Worm (Caenorhabditis elegans) whole organism, L2 larva: ENCODE results near the gene pro-2.

Experiments used
- C34F6.9 ChIP-seq: fragments of 150-350 bp; optimal IDR thresholded peaks from 2 replicates; lab custom pipeline; 2014; ENCODE audit warnings: missing biosample characterization, missing genetic modification characterization
- F13H6.1 ChIP-seq: sonication (generic microtip); optimal IDR thresholded peaks from 2 replicates; lab custom pipeline; 2016; ENCODE audit warnings: missing genetic modification characterization, missing compliant biosample characterization
- R02D3.7 ChIP-seq: fragments of 150-350 bp; optimal IDR thresholded peaks from 2 replicates; lab custom pipeline; 2014; ENCODE audit warnings: missing biosample characterization, missing genetic modification characterization
- Y55F3AM.14 ChIP-seq: fragments of 200-800 bp; sonication (Bioruptor generic); optimal IDR thresholded peaks from 2 replicates; lab custom pipeline; 2018; ENCODE audit warnings: mild to moderate bottlenecking, missing genetic modification characterization, missing compliant biosample characterization
- ZK546.5 ChIP-seq: sonication (generic microtip); optimal IDR thresholded peaks from 2 replicates; lab custom pipeline; 2017; ENCODE audit warnings: missing biosample characterization, missing genetic modification characterization
- alr-1 ChIP-seq: fragments of 150-350 bp; optimal IDR thresholded peaks from 2 replicates; lab custom pipeline; 2014; ENCODE audit warnings: missing biosample characterization, missing genetic modification characterization
- aly-2 ChIP-seq: fragments of 150-350 bp; optimal IDR thresholded peaks from 2 replicates; lab custom pipeline; 2014; ENCODE audit warnings: missing biosample characterization, missing genetic modification characterization
- ama-1 ChIP-seq: fragments of 150-350 bp; optimal IDR thresholded peaks from 2 replicates; lab custom pipeline; 2018; ENCODE audit warnings: inconsistent platforms
- blmp-1 ChIP-seq: sonication (generic microtip); optimal IDR thresholded peaks from 2 replicates; lab custom pipeline; 2017; ENCODE audit warnings: missing genetic modification characterization, mild to moderate bottlenecking, missing compliant biosample characterization, antibody characterized with exemption, moderate library complexity; ENCODE audit not compliant: insufficient read depth
- ceh-16 ChIP-seq: fragments of 150-350 bp; optimal IDR thresholded peaks from 2 replicates; lab custom pipeline; 2014; ENCODE audit warnings: missing biosample characterization, missing genetic modification characterization
- ceh-82 ChIP-seq: fragments of 150-350 bp; optimal IDR thresholded peaks from 2 replicates; lab custom pipeline; 2014; ENCODE audit warnings: missing biosample characterization, missing genetic modification characterization
- crh-2 ChIP-seq: sonication (generic microtip); optimal IDR thresholded peaks from 2 replicates; lab custom pipeline; 2017; ENCODE audit warnings: missing biosample characterization, missing genetic modification characterization
- dmd-4 ChIP-seq: sonication (generic microtip); optimal IDR thresholded peaks from 2 replicates; lab custom pipeline; 2017; ENCODE audit warnings: missing biosample characterization, missing genetic modification characterization
- egl-27 ChIP-seq: sonication (generic microtip); optimal IDR thresholded peaks from 3 replicates; lab custom pipeline; 2017; ENCODE audit warnings: missing biosample characterization, missing genetic modification reagents, missing genetic modification characterization
- elt-1 ChIP-seq: fragments of 150-350 bp; optimal IDR thresholded peaks from 2 replicates; lab custom pipeline; 2014; ENCODE audit warnings: missing biosample characterization, missing genetic modification characterization
- elt-3 ChIP-seq: sonication (generic microtip); optimal IDR thresholded peaks from 2 replicates; lab custom pipeline; 2017; ENCODE audit warnings: missing biosample characterization, missing genetic modification characterization
- fos-1 ChIP-seq: fragments of 150-350 bp; optimal IDR thresholded peaks from 2 replicates; lab custom pipeline; 2014; ENCODE audit warnings: missing biosample characterization, missing genetic modification characterization
- gmeb-1 ChIP-seq: fragments of 150-350 bp; optimal IDR thresholded peaks from 2 replicates; lab custom pipeline; 2014; ENCODE audit warnings: missing biosample characterization, missing genetic modification characterization
- lin-11 ChIP-seq: fragments of 150-350 bp; sonication (generic microtip); optimal IDR thresholded peaks from 2 replicates; lab custom pipeline; 2014; ENCODE audit warnings: missing biosample characterization, missing genetic modification characterization, inconsistent platforms, mixed read lengths
- lin-13 ChIP-seq: fragments of 150-350 bp; optimal IDR thresholded peaks from 2 replicates; lab custom pipeline; 2014; ENCODE audit warnings: missing biosample characterization, missing genetic modification reagents, missing genetic modification characterization
- lin-39 ChIP-seq: fragments of 150-350 bp; optimal IDR thresholded peaks from 2 replicates; lab custom pipeline; 2014; ENCODE audit warnings: missing biosample characterization, missing genetic modification reagents, missing genetic modification characterization
- lsy-2 ChIP-seq, 2 experiments: fragments of 150-350 bp in 1 of 2; sonication (generic microtip) in 1 of 2; optimal IDR thresholded peaks; 2 replicates each; lab custom pipeline; 2014 to 2017; ENCODE audit warnings: missing biosample characterization in 2 of 2, missing genetic modification characterization in 2 of 2
- mab-5 ChIP-seq: fragments of 150-350 bp; optimal IDR thresholded peaks from 2 replicates; lab custom pipeline; 2014; ENCODE audit warnings: missing biosample characterization, missing genetic modification characterization
- mbf-1 ChIP-seq: sonication (generic microtip); optimal IDR thresholded peaks from 2 replicates; lab custom pipeline; 2017; ENCODE audit warnings: missing biosample characterization, missing genetic modification characterization
- mdl-1 ChIP-seq, 2 experiments: fragments of 150-350 bp in 1 of 2; sonication (generic microtip) in 1 of 2; optimal IDR thresholded peaks; 2 replicates each; lab custom pipeline; 2017; ENCODE audit warnings: missing biosample characterization in 2 of 2, missing genetic modification characterization in 2 of 2
- nhr-10 ChIP-seq: sonication (generic microtip); optimal IDR thresholded peaks from 2 replicates; lab custom pipeline; 2017; ENCODE audit warnings: missing biosample characterization, missing genetic modification characterization
- nhr-11 ChIP-seq: fragments of 150-350 bp; optimal IDR thresholded peaks from 2 replicates; lab custom pipeline; 2014; ENCODE audit warnings: missing biosample characterization, missing genetic modification characterization
- nhr-12 ChIP-seq: fragments of 150-350 bp; optimal IDR thresholded peaks from 2 replicates; lab custom pipeline; 2014; ENCODE audit warnings: missing biosample characterization, missing genetic modification characterization
- nhr-129 ChIP-seq: fragments of 150-350 bp; optimal IDR thresholded peaks from 2 replicates; lab custom pipeline; 2014; ENCODE audit warnings: missing biosample characterization, missing genetic modification characterization
- nhr-21 ChIP-seq: fragments of 150-350 bp; optimal IDR thresholded peaks from 2 replicates; lab custom pipeline; 2014; ENCODE audit warnings: missing biosample characterization, missing genetic modification characterization
- nhr-23 ChIP-seq: fragments of 150-350 bp; optimal IDR thresholded peaks from 2 replicates; lab custom pipeline; 2014; ENCODE audit warnings: missing biosample characterization, missing genetic modification reagents, missing genetic modification characterization
- nhr-237 ChIP-seq: fragments of 150-350 bp; optimal IDR thresholded peaks from 2 replicates; lab custom pipeline; 2014; ENCODE audit warnings: missing biosample characterization, missing genetic modification characterization
- nhr-25 ChIP-seq: fragments of 150-350 bp; sonication (generic microtip); optimal IDR thresholded peaks from 3 replicates; lab custom pipeline; 2014; ENCODE audit warnings: missing biosample characterization, missing genetic modification characterization
- nhr-6 ChIP-seq: fragments of 150-350 bp; optimal IDR thresholded peaks from 2 replicates; lab custom pipeline; 2014; ENCODE audit warnings: missing biosample characterization, missing genetic modification characterization
- nhr-77 ChIP-seq: fragments of 150-350 bp; optimal IDR thresholded peaks from 2 replicates; lab custom pipeline; 2014; ENCODE audit warnings: missing biosample characterization, missing genetic modification characterization
- peb-1 ChIP-seq: fragments of 150-350 bp; optimal IDR thresholded peaks from 2 replicates; lab custom pipeline; 2014; ENCODE audit warnings: missing biosample characterization, missing genetic modification characterization
- sem-4 ChIP-seq: fragments of 150-350 bp; optimal IDR thresholded peaks from 2 replicates; lab custom pipeline; 2014; ENCODE audit warnings: missing biosample characterization, missing genetic modification reagents, missing genetic modification characterization
- skn-1 ChIP-seq: sonication (generic microtip); optimal IDR thresholded peaks from 2 replicates; lab custom pipeline; 2017; ENCODE audit warnings: missing biosample characterization, missing genetic modification characterization
- sma-3 ChIP-seq: sonication (generic microtip); optimal IDR thresholded peaks from 2 replicates; lab custom pipeline; 2016; ENCODE audit warnings: missing genetic modification reagents, missing genetic modification characterization, missing compliant biosample characterization
- sma-9 ChIP-seq, 2 experiments: fragments of 150-350 bp in 1 of 2; sonication (generic microtip) in 1 of 2; optimal IDR thresholded peaks; 2 replicates each; lab custom pipeline; 2014 to 2016; ENCODE audit warnings: missing genetic modification characterization in 2 of 2, mild to moderate bottlenecking in 1 of 2, missing biosample characterization in 1 of 2, missing compliant biosample characterization in 1 of 2, missing genetic modification reagents in 1 of 2, moderate library complexity in 1 of 2
- snpc-4 ChIP-seq: fragments of 150-350 bp; optimal IDR thresholded peaks from 2 replicates; lab custom pipeline; 2014; ENCODE audit warnings: missing biosample characterization, missing genetic modification characterization
- unc-39 ChIP-seq: fragments of 150-350 bp; optimal IDR thresholded peaks from 2 replicates; lab custom pipeline; 2014; ENCODE audit warnings: missing biosample characterization, missing genetic modification characterization
- unc-55 ChIP-seq: fragments of 150-350 bp; sonication (generic microtip); optimal IDR thresholded peaks from 3 replicates; lab custom pipeline; 2014; ENCODE audit warnings: missing biosample characterization, missing genetic modification reagents, missing genetic modification characterization
- unc-62 ChIP-seq: fragments of 150-350 bp; optimal IDR thresholded peaks from 2 replicates; lab custom pipeline; 2014; ENCODE audit warnings: missing biosample characterization, missing genetic modification reagents, missing genetic modification characterization
- zag-1 ChIP-seq: fragments of 150-350 bp; optimal IDR thresholded peaks from 2 replicates; lab custom pipeline; 2014; ENCODE audit warnings: missing biosample characterization, missing genetic modification characterization
- ztf-1 ChIP-seq: fragments of 200-800 bp; sonication (Bioruptor generic); conservative IDR thresholded peaks from 2 replicates; pipeline ENCODE4 v1.3.6; 2022; ENCODE audit warnings: missing genetic modification characterization, missing compliant biosample characterization
- ztf-11 ChIP-seq: sonication (generic microtip); optimal IDR thresholded peaks from 2 replicates; lab custom pipeline; 2017; ENCODE audit warnings: missing biosample characterization, missing genetic modification characterization
- ztf-4 ChIP-seq: fragments of 150-350 bp; optimal IDR thresholded peaks from 2 replicates; lab custom pipeline; 2014; ENCODE audit warnings: missing biosample characterization, missing genetic modification characterization

pro-2 gene

ce11 chrII:10309337-10309736 lies 35.6 kb downstream of the pro-2 start, which contains the start of gene ZK970.8:
TSS of gene ZK970.8 (plus strand) at chrII:10309637.
- TF ChIP-seq ztf-4 (tag; lab: Kevin White, UChicago) (no peak), ztf-11 (tag; lab: Kevin White, UChicago) (no peak)
- TF ChIP-seq, all 48 proteins: peak for 0

- no peak for TF ChIP-seq nhr-77
- no peak for TF ChIP-seq nhr-129
- TF ChIP-seq C34F6.9 = no peak
- no peak for TF ChIP-seq nhr-12
- no peak for TF ChIP-seq sma-9 (GFP tag; optimal IDR thresholded peaks at IDR 0.05; lab: Kevin White, UChicago)
- no peak for TF ChIP-seq sma-9 (tag; optimal IDR thresholded peaks at IDR 0.05; lab: Kevin White, UChicago)
- no peak for TF ChIP-seq egl-27 (tag; lab: Kevin White, UChicago)
- TF ChIP-seq sem-4 (tag; lab: Kevin White, UChicago) = no peak
- no peak for TF ChIP-seq unc-55 (GFP tag; lab: Kevin White, UChicago)
- no peak for TF ChIP-seq nhr-11
- no peak for TF ChIP-seq F13H6.1 (tag; lab: Kevin White, UChicago)
- TF ChIP-seq mdl-1 (tag; optimal IDR thresholded peaks at IDR 0.05; lab: Kevin White, UChicago) = no peak
Measured at ce11 chrII:10308726-10309125, 36.2 kb downstream of the pro-2 start, which contains the start of gene gcy-4. TSS of gene gcy-4 (minus strand) at chrII:10308826.

ce11 chrII:10303663-10304115 lies 41.2 kb downstream of the pro-2 start, which contains the start of gene vha-9:
TSS of gene vha-9 (minus strand) at chrII:10303713.
- TF ChIP-seq peb-1 (tag; lab: Kevin White, UChicago) (no peak), lin-11 (tag; lab: Kevin White, UChicago) (peak; percentile 83), aly-2 (tag; lab: Kevin White, UChicago) (no peak), sma-3 (peak; percentile 76), nhr-12 (no peak), ama-1 (lab: Kevin White, UChicago) (peak; percentile 44), nhr-6 (no peak), ztf-1 (no peak), ztf-4 (tag; lab: Kevin White, UChicago) (peak; percentile 63), nhr-77 (no peak), nhr-10 (tag; lab: Kevin White, UChicago) (no peak), R02D3.7 (no peak), unc-39 (no peak), ZK546.5 (tag; lab: Kevin White, UChicago) (no peak), unc-55 (GFP tag; lab: Kevin White, UChicago) (peak; percentile 86), blmp-1 (tag; lab: Kevin White, UChicago) (peak; percentile 38), ceh-16 (tag; lab: Kevin White, UChicago) (no peak), mbf-1 (tag; lab: Kevin White, UChicago) (no peak), skn-1 (peak; percentile 51), snpc-4 (tag; lab: Kevin White, UChicago) (peak; percentile 39), elt-1 (tag; lab: Kevin White, UChicago) (no peak), mdl-1 (tag; optimal IDR thresholded peaks at IDR 0.05; lab: Kevin White, UChicago) (no peak), dmd-4 (no peak), lin-39 (tag; lab: Kevin White, UChicago) (no peak), fos-1 (tag; lab: Kevin White, UChicago) (peak; percentile 38), nhr-129 (peak; percentile 40), lsy-2 (tag; optimal IDR thresholded peaks at IDR 0.05; lab: Kevin White, UChicago) (peak; percentile 13 to 76), crh-2 (peak; percentile 69), sem-4 (tag; lab: Kevin White, UChicago) (no peak), nhr-21 (tag; lab: Kevin White, UChicago) (peak; percentile 36), egl-27 (tag; lab: Kevin White, UChicago) (no peak), nhr-237 (tag; lab: Kevin White, UChicago) (no peak), ceh-82 (no peak), elt-3 (tag; lab: Kevin White, UChicago) (no peak), alr-1 (tag; lab: Kevin White, UChicago) (no peak), F13H6.1 (tag; lab: Kevin White, UChicago) (peak; percentile 77), nhr-11 (no peak), zag-1 (no peak), sma-9 (GFP tag; optimal IDR thresholded peaks at IDR 0.05; lab: Kevin White, UChicago) (peak; percentile 80), sma-9 (tag; optimal IDR thresholded peaks at IDR 0.05; lab: Kevin White, UChicago) (no peak), unc-62 (GFP tag; lab: Kevin White, UChicago) (no peak), C34F6.9 (peak; percentile 71), gmeb-1 (tag; lab: Kevin White, UChicago) (peak; percentile 81), Y55F3AM.14 (GFP tag; lab: Kevin White, UChicago) (no peak), nhr-25 (tag; lab: Kevin White, UChicago) (no peak), lin-13 (GFP tag; lab: Kevin White, UChicago) (peak; percentile 79), mab-5 (tag; lab: Kevin White, UChicago) (peak; percentile 9), ztf-11 (tag; lab: Kevin White, UChicago) (no peak), nhr-23 (no peak)
